Fruit fly (Drosophila melanogaster) whole organism, prepupa: Measurements from ENCODE around the gene Septin4.

Source experiments
- CG11294 ChIP-seq: fragments of 200-800 bp; sonication (Bioruptor generic); IDR thresholded peaks from 2 replicates; pipeline ENCODE4 v1.3.6; 2022; ENCODE audit warnings: missing biosample characterization, missing genetic modification characterization
- CG11762 ChIP-seq: fragments of 200-800 bp; sonication (Bioruptor generic); optimal IDR thresholded peaks from 3 replicates; lab custom pipeline; 2016; ENCODE audit warnings: missing biosample characterization, missing genetic modification characterization; ENCODE audit not compliant: insufficient read depth
- CG11902 ChIP-seq: fragments of 200-800 bp; sonication (Bioruptor generic); optimal IDR thresholded peaks from 3 replicates; lab custom pipeline; 2016; ENCODE audit warnings: missing biosample characterization, missing genetic modification characterization
- CG15336 ChIP-seq: fragments of 200-800 bp; sonication (Bioruptor generic); IDR thresholded peaks from 2 replicates; pipeline ENCODE4 v1.3.6; 2022; ENCODE audit warnings: missing biosample characterization, missing genetic modification characterization
- CG1621 ChIP-seq: fragments of 200-800 bp; sonication (Bioruptor generic); optimal IDR thresholded peaks from 3 replicates; lab custom pipeline; 2018; ENCODE audit warnings: missing biosample characterization, mild to moderate bottlenecking, missing genetic modification characterization
- CG16779 ChIP-seq: fragments of 200-800 bp; sonication (Bioruptor generic); optimal IDR thresholded peaks from 3 replicates; lab custom pipeline; 2017; ENCODE audit warnings: missing biosample characterization, mild to moderate bottlenecking, missing genetic modification characterization
- CG3032 ChIP-seq: fragments of 200-800 bp; optimal IDR thresholded peaks from 2 replicates; lab custom pipeline; 2019; ENCODE audit warnings: missing biosample characterization, mild to moderate bottlenecking, missing genetic modification characterization, moderate library complexity
- CG32006 ChIP-seq: fragments of 200-800 bp; sonication (Bioruptor generic); optimal IDR thresholded peaks from 3 replicates; lab custom pipeline; 2017; ENCODE audit warnings: missing biosample characterization, mild to moderate bottlenecking, missing genetic modification characterization
- CG34406 ChIP-seq: fragments of 200-800 bp; sonication (Bioruptor generic); optimal IDR thresholded peaks from 3 replicates; lab custom pipeline; 2016; ENCODE audit warnings: missing biosample characterization, missing genetic modification characterization
- CG3919 ChIP-seq: fragments of 200-800 bp; sonication (Bioruptor generic); optimal IDR thresholded peaks from 3 replicates; lab custom pipeline; 2016; ENCODE audit warnings: missing biosample characterization, missing genetic modification characterization
- CG4318 ChIP-seq: fragments of 200-800 bp; sonication (Bioruptor generic); optimal IDR thresholded peaks from 3 replicates; lab custom pipeline; 2017; ENCODE audit warnings: missing biosample characterization, mild to moderate bottlenecking, missing genetic modification characterization
- CG6163 ChIP-seq: fragments of 200-800 bp; sonication (Bioruptor generic); IDR thresholded peaks from 3 replicates; pipeline ENCODE4 v1.3.6; 2022; ENCODE audit warnings: missing biosample characterization, missing genetic modification characterization
- CG6276 ChIP-seq: fragments of 200-800 bp; sonication (Bioruptor generic); optimal IDR thresholded peaks from 2 replicates; lab custom pipeline; 2017; ENCODE audit warnings: missing biosample characterization, mild to moderate bottlenecking, missing genetic modification characterization
- CG6792 ChIP-seq: fragments of 200-800 bp; sonication (Bioruptor generic); optimal IDR thresholded peaks from 3 replicates; lab custom pipeline; 2016; ENCODE audit warnings: missing biosample characterization, missing genetic modification characterization
- CG6808 ChIP-seq: fragments of 200-800 bp; sonication (Bioruptor generic); optimal IDR thresholded peaks from 3 replicates; lab custom pipeline; 2017; ENCODE audit warnings: missing biosample characterization, missing genetic modification characterization, mild to moderate bottlenecking, moderate library complexity, missing genetic modification reagents
- CG6854 ChIP-seq: fragments of 200-800 bp; sonication (Bioruptor generic); optimal IDR thresholded peaks from 2 replicates; lab custom pipeline; 2017; ENCODE audit warnings: missing biosample characterization, mild to moderate bottlenecking, missing genetic modification characterization
- CG8119 ChIP-seq: fragments of 200-800 bp; sonication (Bioruptor generic); IDR thresholded peaks from 3 replicates; pipeline ENCODE4 v1.3.6; 2022; ENCODE audit warnings: missing biosample characterization, missing genetic modification characterization
- CG8319 ChIP-seq: fragments of 200-800 bp; sonication (Bioruptor generic); optimal IDR thresholded peaks from 3 replicates; lab custom pipeline; 2016; ENCODE audit warnings: missing biosample characterization, missing genetic modification characterization
- CG8632 ChIP-seq: fragments of 200-800 bp; sonication (Bioruptor generic); optimal IDR thresholded peaks from 3 replicates; lab custom pipeline; 2016; ENCODE audit warnings: missing biosample characterization, missing genetic modification characterization
- CG9139 ChIP-seq: fragments of 200-800 bp; sonication (Bioruptor generic); optimal IDR thresholded peaks from 3 replicates; lab custom pipeline; 2017; ENCODE audit warnings: missing biosample characterization, mild to moderate bottlenecking, missing genetic modification characterization
- Eip75B ChIP-seq: fragments of 200-800 bp; sonication (Bioruptor generic); optimal IDR thresholded peaks from 3 replicates; lab custom pipeline; 2016; ENCODE audit warnings: missing biosample characterization, missing genetic modification characterization
- Eip78C ChIP-seq: fragments of 200-800 bp; sonication (Bioruptor generic); peaks from one replicate; lab custom pipeline; 2016; ENCODE audit warnings: missing biosample characterization, missing genetic modification characterization
- Eip93F ChIP-seq: fragments of 200-800 bp; sonication (Bioruptor generic); optimal IDR thresholded peaks from 2 replicates; lab custom pipeline; 2016; ENCODE audit warnings: missing biosample characterization, mild to moderate bottlenecking, missing genetic modification characterization
- Ets96B ChIP-seq: fragments of 200-800 bp; optimal IDR thresholded peaks from 2 replicates; lab custom pipeline; 2019; ENCODE audit warnings: missing biosample characterization, mild to moderate bottlenecking, missing genetic modification characterization, moderate library complexity
- Gug ChIP-seq: fragments of 200-800 bp; sonication (Bioruptor generic); IDR thresholded peaks from 2 replicates; pipeline ENCODE4 v1.3.6; 2022; ENCODE audit warnings: missing biosample characterization, missing genetic modification characterization
- Hr38 ChIP-seq: sonication (Bioruptor generic); optimal IDR thresholded peaks from 2 replicates; lab custom pipeline; 2016; ENCODE audit warnings: missing biosample characterization, missing genetic modification characterization
- Hr39 ChIP-seq: fragments of 200-800 bp; sonication (Bioruptor generic); optimal IDR thresholded peaks from 2 replicates; lab custom pipeline; 2016; ENCODE audit warnings: missing biosample characterization, missing genetic modification characterization
- Hr4 ChIP-seq: fragments of 200-800 bp; sonication (Bioruptor generic); optimal IDR thresholded peaks from 3 replicates; lab custom pipeline; 2016; ENCODE audit warnings: missing biosample characterization, missing genetic modification characterization
- Lpt ChIP-seq: fragments of 200-800 bp; sonication (Bioruptor generic); optimal IDR thresholded peaks from 3 replicates; lab custom pipeline; 2016; ENCODE audit warnings: missing biosample characterization, missing genetic modification characterization
- Met ChIP-seq: fragments of 200-800 bp; sonication (Bioruptor generic); optimal IDR thresholded peaks from 3 replicates; lab custom pipeline; 2016; ENCODE audit warnings: missing biosample characterization, missing genetic modification characterization
- OdsH ChIP-seq: fragments of 200-800 bp; sonication (Bioruptor generic); optimal IDR thresholded peaks from 3 replicates; lab custom pipeline; 2016; ENCODE audit warnings: missing biosample characterization, missing genetic modification characterization
- Smox ChIP-seq: fragments of 200-800 bp; sonication (Bioruptor generic); optimal IDR thresholded peaks from 3 replicates; lab custom pipeline; 2016; ENCODE audit warnings: missing biosample characterization, missing genetic modification characterization
- Sox14 ChIP-seq: fragments of 200-800 bp; sonication (Bioruptor generic); optimal IDR thresholded peaks from 3 replicates; lab custom pipeline; 2016; ENCODE audit warnings: missing biosample characterization, missing genetic modification characterization
- Sox15 ChIP-seq: fragments of 200-800 bp; sonication (Bioruptor generic); optimal IDR thresholded peaks from 3 replicates; lab custom pipeline; 2016; ENCODE audit warnings: missing biosample characterization, missing genetic modification characterization
- achi ChIP-seq: fragments of 200-800 bp; sonication (Bioruptor generic); optimal IDR thresholded peaks from 3 replicates; lab custom pipeline; 2016; ENCODE audit warnings: missing biosample characterization, missing genetic modification characterization
- acj6 ChIP-seq: fragments of 200-800 bp; sonication (Bioruptor generic); optimal IDR thresholded peaks from 3 replicates; lab custom pipeline; 2016; ENCODE audit warnings: missing biosample characterization, missing genetic modification characterization
- cyc ChIP-seq: fragments of 200-800 bp; sonication (Bioruptor generic); optimal IDR thresholded peaks from 3 replicates; lab custom pipeline; 2016; ENCODE audit warnings: missing biosample characterization, missing genetic modification characterization
- dac ChIP-seq: fragments of 200-800 bp; sonication (Bioruptor generic); optimal IDR thresholded peaks from 2 replicates; lab custom pipeline; 2017; ENCODE audit warnings: missing biosample characterization, mild to moderate bottlenecking, missing genetic modification characterization
- dsx ChIP-seq: fragments of 200-800 bp; optimal IDR thresholded peaks from 3 replicates; lab custom pipeline; 2019; ENCODE audit warnings: missing biosample characterization, mild to moderate bottlenecking, missing genetic modification characterization, moderate library complexity; ENCODE audit not compliant: poor library complexity, severe bottlenecking
- eg ChIP-seq: fragments of 200-800 bp; sonication (Bioruptor generic); IDR thresholded peaks from 3 replicates; pipeline ENCODE4 v1.3.6; 2022; ENCODE audit warnings: missing biosample characterization, missing genetic modification characterization
- fd59A ChIP-seq: fragments of 200-800 bp; sonication (Bioruptor generic); optimal IDR thresholded peaks from 2 replicates; lab custom pipeline; 2017; ENCODE audit warnings: missing biosample characterization, mild to moderate bottlenecking, missing genetic modification characterization, missing genetic modification reagents
- fd85E ChIP-seq: fragments of 200-800 bp; sonication (Bioruptor generic); optimal IDR thresholded peaks from 3 replicates; lab custom pipeline; 2016; ENCODE audit warnings: missing biosample characterization, missing genetic modification characterization
- fkh ChIP-seq: fragments of 200-800 bp; sonication (Bioruptor generic); optimal IDR thresholded peaks from 3 replicates; lab custom pipeline; 2017; ENCODE audit warnings: missing biosample characterization, mild to moderate bottlenecking, missing genetic modification characterization, moderate library complexity
- lz ChIP-seq: fragments of 200-800 bp; sonication (Bioruptor generic); optimal IDR thresholded peaks from 3 replicates; lab custom pipeline; 2016; ENCODE audit warnings: missing biosample characterization, missing genetic modification characterization
- net ChIP-seq: fragments of 200-800 bp; sonication (Bioruptor generic); optimal IDR thresholded peaks from 3 replicates; lab custom pipeline; 2016; ENCODE audit warnings: missing biosample characterization, missing genetic modification characterization
- pdm3 ChIP-seq: fragments of 200-800 bp; sonication (Bioruptor generic); optimal IDR thresholded peaks from 3 replicates; lab custom pipeline; 2016; ENCODE audit warnings: missing biosample characterization, missing genetic modification characterization
- salr ChIP-seq, 2 experiments: fragments of 200-800 bp; sonication (Bioruptor generic); optimal IDR thresholded peaks; 3 replicates each; lab custom pipeline; 2016 to 2018; ENCODE audit warnings: missing biosample characterization in 2 of 2, missing genetic modification characterization in 2 of 2, mild to moderate bottlenecking in 1 of 2
- spab ChIP-seq: fragments of 200-800 bp; sonication (Bioruptor generic); optimal IDR thresholded peaks from 2 replicates; lab custom pipeline; 2017; ENCODE audit warnings: missing biosample characterization, mild to moderate bottlenecking, missing genetic modification characterization, missing genetic modification reagents
- svp ChIP-seq: fragments of 200-800 bp; sonication (Bioruptor generic); peaks from one replicate; lab custom pipeline; 2016; ENCODE audit warnings: missing biosample characterization, missing genetic modification characterization
- vri ChIP-seq: fragments of 200-800 bp; sonication (Bioruptor generic); optimal IDR thresholded peaks from 3 replicates; lab custom pipeline; 2016; ENCODE audit warnings: missing biosample characterization, mild to moderate bottlenecking, missing genetic modification characterization

Septin4 gene

DNA sequence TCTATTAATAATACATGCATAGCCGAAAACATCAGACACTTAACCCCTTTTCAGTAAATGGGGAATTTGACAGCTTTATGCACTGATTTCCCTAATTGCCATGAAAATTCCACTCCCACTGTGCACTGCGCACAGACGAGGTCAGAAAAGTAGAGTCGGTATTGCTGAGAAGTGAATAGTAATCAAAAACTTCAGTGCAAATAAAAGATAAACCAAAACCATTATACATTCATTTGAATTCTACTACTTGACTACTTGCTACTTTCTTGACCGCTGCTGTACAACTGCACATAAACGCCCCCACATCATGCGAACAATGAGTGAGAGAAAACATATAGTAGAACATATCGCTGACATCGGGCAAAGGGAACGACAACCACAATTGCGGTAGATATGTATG is 3.5 kb downstream of the Septin4 start (continued):
- TF ChIP-seq fd59A (GFP tag; lab: Kevin White, UChicago) (peak; percentile 57), CG6276 (peak; percentile 79), dsx (GFP tag; lab: Kevin White, UChicago) (peak; percentile 50), Sox15 (GFP tag; lab: Kevin White, UChicago) (peak; percentile 59), CG6808 (GFP tag; lab: Kevin White, UChicago) (peak; percentile 35), Hr39 (GFP tag; lab: Kevin White, UChicago) (peak; percentile 81), Smox (GFP tag; lab: Kevin White, UChicago) (peak; percentile 61)

dm6 chrX:16690499-16690898 is 4.5 kb downstream of the Septin4 start:
- TF ChIP-seq CG6792 (GFP tag; lab: Kevin White, UChicago) (no peak), CG1621 (tag; lab: Kevin White, UChicago) (no peak), CG4318 (GFP tag; lab: Kevin White, UChicago) (no peak), CG6276 (no peak), OdsH (GFP tag; lab: Kevin White, UChicago) (peak; percentile 15), Lpt (peak; percentile 17), acj6 (GFP tag; lab: Kevin White, UChicago) (peak; percentile 21), CG11902 (GFP tag; lab: Kevin White, UChicago) (no peak), CG11762 (GFP tag; lab: Kevin White, UChicago) (no peak), Sox14 (peak; percentile 33), CG6854 (no peak), eg (no peak), CG8632 (GFP tag; lab: Kevin White, UChicago) (no peak), CG6808 (GFP tag; lab: Kevin White, UChicago) (peak; percentile 13), cyc (GFP tag; lab: Kevin White, UChicago) (no peak), fd85E (GFP tag; lab: Kevin White, UChicago) (no peak), Eip78C (peak; percentile 72), Ets96B (peak; percentile 39), CG8119 (GFP tag; lab: Robert Waterston, UW) (no peak), dac (GFP tag; lab: Kevin White, UChicago) (no peak), Hr39 (GFP tag; lab: Kevin White, UChicago) (no peak), Eip93F (GFP tag; lab: Kevin White, UChicago) (no peak), lz (no peak), Hr4 (peak; percentile 24), salr (GFP tag; optimal IDR thresholded peaks at IDR 0.05; lab: Kevin White, UChicago) (no peak), Sox15 (GFP tag; lab: Kevin White, UChicago) (no peak), CG34406 (GFP tag; lab: Kevin White, UChicago) (no peak), fkh (no peak), dsx (GFP tag; lab: Kevin White, UChicago) (no peak), svp (no peak), CG3032 (tag; lab: Kevin White, UChicago) (no peak), Gug (GFP tag; lab: Robert Waterston, UW) (peak; percentile 16; the same call in 1 of the 2 replicates), CG3919 (GFP tag; lab: Kevin White, UChicago) (peak; percentile 47), CG6163 (GFP tag; lab: Robert Waterston, UW) (peak; percentile 49; the same call in 1 of the 3 replicates), fd59A (GFP tag; lab: Kevin White, UChicago) (peak; percentile 6), Hr38 (GFP tag; lab: Kevin White, UChicago) (no peak), net (GFP tag; lab: Kevin White, UChicago) (no peak), achi (GFP tag; lab: Kevin White, UChicago) (peak; percentile 44), CG16779 (tag; lab: Kevin White, UChicago) (no peak), CG32006 (peak; percentile 17), CG8319 (GFP tag; lab: Kevin White, UChicago) (no peak), spab (GFP tag; lab: Kevin White, UChicago) (no peak), pdm3 (GFP tag; lab: Kevin White, UChicago) (peak; percentile 43), Met (GFP tag; lab: Kevin White, UChicago) (no peak), Eip75B (GFP tag; lab: Kevin White, UChicago) (peak; percentile 25), CG9139 (GFP tag; lab: Kevin White, UChicago) (no peak), vri (GFP tag; lab: Kevin White, UChicago) (no peak), CG11294 (no peak), CG15336 (GFP tag; lab: Robert Waterston, UW) (peak; percentile 48; the same call in 1 of the 2 replicates)
